Fruit fly (Drosophila melanogaster) whole organism: ENCODE data around the gene spz4.

Source experiments
- CG8478 ChIP-seq: fragments of >200 bp; optimal IDR thresholded peaks from 2 replicates; lab custom pipeline; 2018; ENCODE audit warnings: inconsistent platforms
- Dll ChIP-seq: fragments of >200 bp; optimal IDR thresholded peaks from 2 replicates; lab custom pipeline; 2017
- EcR ChIP-seq, 2 experiments: fragments of >200 bp; optimal IDR thresholded peaks; 2 replicates each; lab custom pipeline; 2017; ENCODE audit warnings: missing biosample characterization in 2 of 2, missing genetic modification characterization in 2 of 2, missing genetic modification reagents in 2 of 2
- pan ChIP-seq: fragments of >200 bp; optimal IDR thresholded peaks from 2 replicates; lab custom pipeline; 2017
- psq ChIP-seq: fragments of >200 bp; optimal IDR thresholded peaks from 2 replicates; lab custom pipeline; 2017
- usp ChIP-seq: fragments of >200 bp; optimal IDR thresholded peaks from 2 replicates; lab custom pipeline; 2017; ENCODE audit warnings: missing biosample characterization, missing genetic modification characterization, mixed read lengths

The spz4 gene

DNA sequence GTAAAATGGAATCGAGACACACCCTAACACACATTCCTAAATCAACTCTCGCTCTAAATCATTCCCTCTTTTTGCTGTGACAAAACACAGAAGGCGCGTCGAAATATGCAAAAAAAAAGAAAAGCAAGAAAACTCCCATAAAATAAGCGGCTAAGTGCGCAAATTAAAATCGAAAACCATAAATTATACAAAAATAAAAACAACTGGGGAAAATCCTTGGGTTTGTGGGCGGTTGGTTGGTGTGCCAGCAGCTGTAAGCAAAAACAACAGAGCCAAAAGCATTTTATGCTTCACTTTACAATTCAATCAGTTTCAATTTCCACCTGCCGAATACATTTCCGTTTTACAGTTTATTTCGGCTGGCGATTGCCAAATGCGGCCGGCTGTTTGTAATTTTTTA lies 34.3 kb downstream of the spz4 start, which contains the start of gene CG43438:
CG43438 (plus strand) TSS at position 301 of the 400 bp plus-strand sequence.
- no peak for TF ChIP-seq EcR (GFP tag; optimal IDR thresholded peaks at IDR 0.05; lab: Kevin White, UChicago)

dm6 chr2L:11553825-11554224 lies 52.3 kb downstream of the spz4 start:
- TF ChIP-seq psq (lab: Kevin White, UChicago) (no peak), pan (lab: Kevin White, UChicago) (no peak), usp (GFP tag; lab: Kevin White, UChicago) (no peak), CG8478 (lab: Kevin White, UChicago) (no peak), EcR (GFP tag; optimal IDR thresholded peaks at IDR 0.05; lab: Kevin White, UChicago) (no peak), Dll (no peak)
